Worm (Caenorhabditis elegans): ENCODE data around the gene T08D2.4.

DNA sequence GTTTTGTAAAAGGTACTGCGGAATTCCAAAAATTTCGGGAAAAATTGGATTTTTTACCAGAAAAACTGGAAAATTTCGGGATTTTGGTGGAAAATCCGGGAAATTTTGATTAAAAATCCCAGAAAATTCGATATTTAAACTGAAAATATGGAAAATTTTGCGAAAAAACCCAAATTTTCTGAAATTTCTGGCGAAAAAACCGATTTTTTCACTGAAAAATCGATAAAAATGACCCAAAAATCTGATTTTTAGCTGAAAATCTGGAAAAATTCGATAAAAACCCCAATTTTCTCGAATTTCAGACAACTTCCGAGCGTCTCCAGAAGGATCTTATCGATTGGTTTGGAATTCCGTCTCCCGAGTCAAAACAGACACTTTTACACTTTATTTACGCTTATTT is 15.3 kb downstream of the T08D2.4 start, which contains the start of gene T08D2.8:
- TF ChIP-seq zip-5 (tag; optimal IDR thresholded peaks at IDR 0.05) (no peak), eyg-1 (tag; optimal IDR thresholded peaks at IDR 0.05) (no peak), sox-4 (tag; optimal IDR thresholded peaks at IDR 0.05) (no peak), hlh-15 (tag; optimal IDR thresholded peaks at IDR 0.05) (no peak), pha-4 (tag; optimal IDR thresholded peaks at IDR 0.05) (no peak), tbx-7 (tag; optimal IDR thresholded peaks at IDR 0.05) (no peak), K09A11.1 (tag; optimal IDR thresholded peaks at IDR 0.05; ENCODE audit: insufficient read depth) (no peak), ama-1 (optimal IDR thresholded peaks at IDR 0.05) (no peak), elt-2 (tag; optimal IDR thresholded peaks at IDR 0.05) (no peak)
